Fruit fly (Drosophila melanogaster) whole organism, embryonic: ENCODE results near the gene CG13085.

Experiments
- BtbVII ChIP-seq: fragments of 200-800 bp; sonication (Bioruptor generic); optimal IDR thresholded peaks from 3 replicates; lab custom pipeline; 2017; ENCODE audit warnings: missing biosample characterization, mild to moderate bottlenecking, missing genetic modification characterization
- CG10209 ChIP-seq: fragments of 200-800 bp; sonication (Bioruptor generic); optimal IDR thresholded peaks from 3 replicates; lab custom pipeline; 2017; ENCODE audit warnings: missing biosample characterization, mild to moderate bottlenecking, missing genetic modification characterization, missing genetic modification reagents
- CG11695 ChIP-seq: fragments of 200-800 bp; sonication (Bioruptor generic); IDR thresholded peaks from 3 replicates; pipeline ENCODE4 v1.3.6; 2022; ENCODE audit warnings: missing biosample characterization, missing genetic modification characterization
- CG12769 ChIP-seq: fragments of 200-800 bp; sonication (Bioruptor generic); optimal IDR thresholded peaks from 2 replicates; lab custom pipeline; 2019; ENCODE audit warnings: missing biosample characterization, mild to moderate bottlenecking, missing genetic modification characterization, moderate library complexity
- CG17328 ChIP-seq: fragments of 200-800 bp; sonication (Bioruptor generic); IDR thresholded peaks from 2 replicates; pipeline ENCODE4 v1.3.6; 2022; ENCODE audit warnings: missing biosample characterization, missing genetic modification characterization
- CG17359 ChIP-seq: fragments of 200-800 bp; sonication (Bioruptor generic); optimal IDR thresholded peaks from 3 replicates; lab custom pipeline; 2018; ENCODE audit warnings: missing biosample characterization, mild to moderate bottlenecking, missing genetic modification characterization, moderate library complexity
- CG17802 ChIP-seq: fragments of 200-800 bp; sonication (Bioruptor generic); optimal IDR thresholded peaks from 2 replicates; lab custom pipeline; 2018; ENCODE audit warnings: missing biosample characterization, mild to moderate bottlenecking, missing genetic modification characterization, moderate library complexity
- CG18599 ChIP-seq: fragments of 200-800 bp; sonication (Bioruptor generic); optimal IDR thresholded peaks from 3 replicates; lab custom pipeline; 2017; ENCODE audit warnings: missing biosample characterization, missing genetic modification characterization, mild to moderate bottlenecking, moderate library complexity, missing genetic modification reagents
- CG2202 ChIP-seq: fragments of 200-800 bp; sonication (Bioruptor generic); optimal IDR thresholded peaks from 2 replicates; lab custom pipeline; 2018; ENCODE audit warnings: missing biosample characterization, mild to moderate bottlenecking, missing genetic modification characterization
- CG30020 ChIP-seq: fragments of 200-800 bp; optimal IDR thresholded peaks from 2 replicates; lab custom pipeline; 2019; ENCODE audit warnings: missing biosample characterization, mild to moderate bottlenecking, missing genetic modification characterization, moderate library complexity
- CG3163 ChIP-seq: fragments of 200-800 bp; sonication (Bioruptor generic); optimal IDR thresholded peaks from 3 replicates; lab custom pipeline; 2016; ENCODE audit warnings: missing biosample characterization, missing genetic modification characterization
- CG4360 ChIP-seq: fragments of 200-800 bp; sonication (Bioruptor generic); IDR thresholded peaks from 2 replicates; pipeline ENCODE4 v1.3.6; 2022; ENCODE audit warnings: missing biosample characterization, missing genetic modification characterization
- CG4617 ChIP-seq: fragments of 200-800 bp; sonication (Bioruptor generic); optimal IDR thresholded peaks from 3 replicates; lab custom pipeline; 2016; ENCODE audit warnings: missing biosample characterization, missing genetic modification characterization, borderline replicate concordance
- CG5180 ChIP-seq: fragments of 200-800 bp; sonication (Bioruptor generic); optimal IDR thresholded peaks from 3 replicates; lab custom pipeline; 2017; ENCODE audit warnings: missing biosample characterization, missing genetic modification characterization, mild to moderate bottlenecking, moderate library complexity, missing genetic modification reagents
- CG5245 ChIP-seq: fragments of 200-800 bp; sonication (Bioruptor generic); optimal IDR thresholded peaks from 3 replicates; lab custom pipeline; 2016; ENCODE audit warnings: missing biosample characterization, missing genetic modification characterization
- CG6689 ChIP-seq: fragments of 200-800 bp; sonication (Bioruptor generic); IDR thresholded peaks from 2 replicates; pipeline ENCODE4 v1.3.6; 2022; ENCODE audit warnings: missing biosample characterization, missing genetic modification characterization
- CG9437 ChIP-seq: fragments of 200-800 bp; sonication (Bioruptor generic); optimal IDR thresholded peaks from 2 replicates; lab custom pipeline; 2018; ENCODE audit warnings: missing biosample characterization, mild to moderate bottlenecking, missing genetic modification characterization
- Chrac-16 ChIP-seq: fragments of 200-800 bp; sonication (Bioruptor generic); optimal IDR thresholded peaks from 3 replicates; lab custom pipeline; 2016; ENCODE audit warnings: missing biosample characterization, missing genetic modification characterization
- Dfd ChIP-seq, 2 experiments: fragments of >200 bp; optimal IDR thresholded peaks; 2 replicates each; lab custom pipeline; 2017; ENCODE audit warnings: missing biosample characterization in 2 of 2, missing genetic modification characterization in 2 of 2
- Drgx ChIP-seq: fragments of 200-800 bp; sonication (Bioruptor generic); IDR thresholded peaks from 2 replicates; pipeline ENCODE4 v1.3.6; 2022; ENCODE audit warnings: missing biosample characterization, missing genetic modification characterization
- ERR ChIP-seq: fragments of 200-800 bp; sonication (Bioruptor generic); optimal IDR thresholded peaks from 2 replicates; lab custom pipeline; 2016; ENCODE audit warnings: missing biosample characterization, missing genetic modification characterization
- Ets97D ChIP-seq: fragments of 200-800 bp; sonication (Bioruptor generic); optimal IDR thresholded peaks from 3 replicates; lab custom pipeline; 2016; ENCODE audit warnings: missing biosample characterization, missing genetic modification characterization
- HLH3B ChIP-seq: fragments of 200-800 bp; sonication (Bioruptor generic); IDR thresholded peaks from 2 replicates; pipeline ENCODE4 v1.3.6; 2022; ENCODE audit warnings: missing biosample characterization, missing genetic modification characterization
- Hand ChIP-seq: fragments of 200-800 bp; sonication (Bioruptor generic); optimal IDR thresholded peaks from 2 replicates; lab custom pipeline; 2017; ENCODE audit warnings: mild to moderate bottlenecking, missing biosample characterization, missing genetic modification reagents, missing genetic modification characterization
- Hmx ChIP-seq: fragments of 200-800 bp; sonication (Bioruptor generic); optimal IDR thresholded peaks from 2 replicates; lab custom pipeline; 2016; ENCODE audit warnings: missing biosample characterization, missing genetic modification characterization
- Hr3 ChIP-seq: fragments of 200-800 bp; sonication (Bioruptor generic); optimal IDR thresholded peaks from 3 replicates; lab custom pipeline; 2016; ENCODE audit warnings: missing biosample characterization, missing genetic modification characterization
- Lhr ChIP-seq: fragments of 200-800 bp; sonication (Bioruptor generic); optimal IDR thresholded peaks from 3 replicates; lab custom pipeline; 2017; ENCODE audit warnings: mild to moderate bottlenecking, missing biosample characterization, missing genetic modification reagents, missing genetic modification characterization
- Lpt ChIP-seq: fragments of >200 bp; optimal IDR thresholded peaks from 2 replicates; lab custom pipeline; 2018; ENCODE audit warnings: missing biosample characterization, missing genetic modification characterization
- Max ChIP-seq: fragments of 200-800 bp; sonication (Bioruptor generic); optimal IDR thresholded peaks from 2 replicates; lab custom pipeline; 2016; ENCODE audit warnings: missing biosample characterization, mild to moderate bottlenecking, missing genetic modification characterization
- Myb ChIP-seq: fragments of 200-800 bp; sonication (Bioruptor generic); optimal IDR thresholded peaks from 2 replicates; lab custom pipeline; 2016; ENCODE audit warnings: missing biosample characterization, missing genetic modification characterization
- Optix ChIP-seq: fragments of 200-800 bp; sonication (Bioruptor generic); IDR thresholded peaks from 3 replicates; pipeline ENCODE4 v1.3.6; 2022; ENCODE audit warnings: missing biosample characterization, missing genetic modification characterization
- Pdp1 ChIP-seq, 2 experiments: fragments of 200-800 bp; sonication (Bioruptor generic); optimal IDR thresholded peaks; 3 replicates each; lab custom pipeline; 2016; ENCODE audit warnings: missing biosample characterization in 2 of 2, missing genetic modification characterization in 2 of 2, mild to moderate bottlenecking in 1 of 2, moderate library complexity in 1 of 2
- Ptx1 ChIP-seq: fragments of 200-800 bp; sonication (Bioruptor generic); IDR thresholded peaks from 2 replicates; pipeline ENCODE4 v1.3.6; 2022; ENCODE audit warnings: missing biosample characterization, missing genetic modification characterization
- Rx ChIP-seq: fragments of 200-800 bp; sonication (Bioruptor generic); IDR thresholded peaks from 2 replicates; pipeline ENCODE4 v1.3.6; 2022; ENCODE audit warnings: missing biosample characterization, missing genetic modification characterization
- amos ChIP-seq: fragments of 200-800 bp; sonication (Bioruptor generic); IDR thresholded peaks from 2 replicates; pipeline ENCODE4 v1.3.6; 2022; ENCODE audit warnings: missing biosample characterization, missing genetic modification characterization; ENCODE audit not compliant: partially characterized antibody
- eyg ChIP-seq: fragments of 200-800 bp; sonication (Bioruptor generic); optimal IDR thresholded peaks from 3 replicates; lab custom pipeline; 2016; ENCODE audit warnings: missing biosample characterization, missing genetic modification characterization
- gcm ChIP-seq: fragments of 200-800 bp; sonication (Bioruptor generic); optimal IDR thresholded peaks from 2 replicates; lab custom pipeline; 2019; ENCODE audit warnings: missing biosample characterization, mild to moderate bottlenecking, missing genetic modification characterization, moderate library complexity
- gsb-n ChIP-seq: fragments of 200-800 bp; sonication (Bioruptor generic); optimal IDR thresholded peaks from 3 replicates; lab custom pipeline; 2018; ENCODE audit warnings: missing biosample characterization, mild to moderate bottlenecking, missing genetic modification characterization
- klu ChIP-seq: fragments of 200-800 bp; sonication (Bioruptor generic); IDR thresholded peaks from 2 replicates; pipeline ENCODE4 v1.3.6; 2022; ENCODE audit warnings: missing biosample characterization, missing genetic modification characterization
- kni ChIP-seq: fragments of 200-800 bp; sonication (Bioruptor generic); optimal IDR thresholded peaks from 3 replicates; lab custom pipeline; 2017; ENCODE audit warnings: mild to moderate bottlenecking, missing biosample characterization, missing genetic modification reagents, missing genetic modification characterization
- luna ChIP-seq: fragments of 200-800 bp; sonication (Bioruptor generic); optimal IDR thresholded peaks from 2 replicates; lab custom pipeline; 2016; ENCODE audit warnings: missing biosample characterization, missing genetic modification characterization
- nau ChIP-seq: fragments of 200-800 bp; sonication (Bioruptor generic); optimal IDR thresholded peaks from 3 replicates; lab custom pipeline; 2017; ENCODE audit warnings: missing biosample characterization, mild to moderate bottlenecking, missing genetic modification characterization, missing genetic modification reagents
- peb ChIP-seq: fragments of 200-800 bp; sonication (Bioruptor generic); IDR thresholded peaks from 2 replicates; pipeline ENCODE4 v1.3.6; 2022; ENCODE audit warnings: missing biosample characterization, missing genetic modification characterization
- pfk ChIP-seq: fragments of 200-800 bp; sonication (Bioruptor generic); optimal IDR thresholded peaks from 2 replicates; lab custom pipeline; 2018; ENCODE audit warnings: missing biosample characterization, mild to moderate bottlenecking, missing genetic modification characterization, moderate library complexity
- run ChIP-seq: fragments of 200-800 bp; sonication (Bioruptor generic); optimal IDR thresholded peaks from 3 replicates; lab custom pipeline; 2018; ENCODE audit warnings: missing biosample characterization, mild to moderate bottlenecking, missing genetic modification characterization
- slbo ChIP-seq: fragments of 200-800 bp; sonication (Bioruptor generic); IDR thresholded peaks from 2 replicates; pipeline ENCODE4 v1.3.6; 2022; ENCODE audit warnings: missing biosample characterization, missing genetic modification characterization
- slp2 ChIP-seq: fragments of 200-800 bp; sonication (Bioruptor generic); optimal IDR thresholded peaks from 2 replicates; lab custom pipeline; 2016; ENCODE audit warnings: missing biosample characterization, missing genetic modification characterization
- sob ChIP-seq: fragments of 200-800 bp; sonication (Bioruptor generic); IDR thresholded peaks from 2 replicates; pipeline ENCODE4 v1.3.6; 2022; ENCODE audit warnings: missing biosample characterization, missing genetic modification characterization
- sqz ChIP-seq: fragments of 200-800 bp; sonication (Bioruptor generic); optimal IDR thresholded peaks from 3 replicates; lab custom pipeline; 2018; ENCODE audit warnings: missing biosample characterization, mild to moderate bottlenecking, missing genetic modification characterization
- wdn ChIP-seq: fragments of 200-800 bp; sonication (Bioruptor generic); IDR thresholded peaks from 2 replicates; pipeline ENCODE4 v1.3.6; 2022; ENCODE audit warnings: missing biosample characterization, missing genetic modification characterization

Gene CG13085

dm6 chr2L:19423467-19424122 lies at the start of gene CG13085, which contains the start of gene Alp12 (continued):
- TF ChIP-seq CG6689, result peak; percentile 98
- TF ChIP-seq CG5180, result peak; percentile 94
- peak; percentile 97 for TF ChIP-seq Ptx1 (GFP tag; lab: Robert Waterston, UW)
- TF ChIP-seq ERR (GFP tag; lab: Kevin White, UChicago), result peak; percentile 84
- TF ChIP-seq CG17328, result peak; percentile 93
- peak; percentile 98 for TF ChIP-seq CG17359
- TF ChIP-seq peb (GFP tag; lab: Robert Waterston, UW), result peak; percentile 87
- TF ChIP-seq Lpt (GFP tag; lab: Kevin White, UChicago), result no peak
- peak; percentile 93 for TF ChIP-seq CG2202
- TF ChIP-seq Hmx (GFP tag; lab: Kevin White, UChicago), result peak; percentile 90
- TF ChIP-seq Hand, result peak; percentile 99
- peak; percentile 99 for TF ChIP-seq CG18599
- peak; percentile 96 for TF ChIP-seq CG9437 (GFP tag; lab: Kevin White, UChicago)
- peak; percentile 95 for TF ChIP-seq klu (GFP tag; lab: Robert Waterston, UW)
- peak; percentile 51 for TF ChIP-seq luna
- TF ChIP-seq HLH3B (GFP tag; lab: Robert Waterston, UW), result peak; percentile 93
- TF ChIP-seq sqz (GFP tag; lab: Kevin White, UChicago), result peak; percentile 98
- peak; percentile 88 for TF ChIP-seq Rx (GFP tag; lab: Robert Waterston, UW)
- TF ChIP-seq Optix (GFP tag; lab: Robert Waterston, UW), result peak; percentile 73; the same call in 2 of the 3 replicates
- TF ChIP-seq run (tag; lab: Kevin White, UChicago), result peak; percentile 98
- peak; percentile 88 for TF ChIP-seq CG30020 (tag; lab: Kevin White, UChicago)
- peak; percentile 89 for TF ChIP-seq eyg (GFP tag; lab: Kevin White, UChicago)
- peak; percentile 60 for TF ChIP-seq CG4360 (GFP tag; lab: Robert Waterston, UW)
- TF ChIP-seq Lhr, result peak; percentile 95
- peak; percentile 96 for TF ChIP-seq slbo (GFP tag; lab: Robert Waterston, UW)
- TF ChIP-seq wdn (GFP tag; lab: Robert Waterston, UW), result peak; percentile 93
- TF ChIP-seq CG12769 (tag; lab: Kevin White, UChicago), result peak; percentile 86
- TF ChIP-seq CG10209 (GFP tag; lab: Kevin White, UChicago), result peak; percentile 99
- TF ChIP-seq BtbVII (GFP tag; lab: Kevin White, UChicago), result peak; percentile 99
- TF ChIP-seq gcm, result peak; percentile 99
- TF ChIP-seq Chrac-16, result peak; percentile 95
- TF ChIP-seq Max, result peak; percentile 97
- peak; percentile 95 for TF ChIP-seq Drgx (GFP tag; lab: Robert Waterston, UW)
- TF ChIP-seq amos, result no peak; the same call in 1 of the 2 replicates
- TF ChIP-seq CG3163 (GFP tag; lab: Kevin White, UChicago), result peak; percentile 81
- peak; percentile 97 for TF ChIP-seq sob (GFP tag; lab: Robert Waterston, UW)
- TF ChIP-seq CG4617 (GFP tag; lab: Kevin White, UChicago), result peak; percentile 85
- peak; percentile 93 to 95 for TF ChIP-seq Pdp1 (GFP tag; optimal IDR thresholded peaks at IDR 0.05; lab: Kevin White, UChicago)
- peak; percentile 79 for TF ChIP-seq Ets97D (GFP tag; lab: Kevin White, UChicago)
- TF ChIP-seq gsb-n, result peak; percentile 96
- peak; percentile 98 for TF ChIP-seq CG11695 (GFP tag; lab: Robert Waterston, UW)
- peak; percentile 82 for TF ChIP-seq CG17802 (tag; lab: Kevin White, UChicago)
- TF ChIP-seq CG5245, result peak; percentile 93
- peak; percentile 99 for TF ChIP-seq nau (GFP tag; lab: Kevin White, UChicago)
- peak; percentile 97 for TF ChIP-seq kni (GFP tag; lab: Kevin White, UChicago)
- peak; percentile 92 for TF ChIP-seq slp2 (GFP tag; lab: Kevin White, UChicago)
- TF ChIP-seq Myb, result peak; percentile 78
- peak; percentile 56 for TF ChIP-seq pfk (GFP tag; lab: Kevin White, UChicago)
- TF ChIP-seq Hr3 (GFP tag; lab: Kevin White, UChicago), result peak; percentile 98
- no peak for TF ChIP-seq Dfd (GFP tag; optimal IDR thresholded peaks at IDR 0.05; lab: Kevin White, UChicago)
